Worm (Caenorhabditis elegans) whole organism, L4 larva: ENCODE results near the gene T07D3.4.

Experiments
- F37D6.2 ChIP-seq: sonication (generic microtip); optimal IDR thresholded peaks from 2 replicates; lab custom pipeline; 2016; ENCODE audit warnings: mild to moderate bottlenecking, missing genetic modification characterization, missing compliant biosample characterization
- aha-1 ChIP-seq: fragments of 150-350 bp; peaks from one replicate; lab custom pipeline; 2014; ENCODE audit warnings: missing biosample characterization, missing genetic modification characterization
- ama-1 ChIP-seq: fragments of 150-350 bp; optimal IDR thresholded peaks from 2 replicates; lab custom pipeline; 2014; ENCODE audit warnings: inconsistent platforms, mixed read lengths
- ctbp-1 ChIP-seq: fragments of 200-800 bp; sonication (Bioruptor generic); IDR thresholded peaks from 2 replicates; pipeline ENCODE4 v1.3.6; 2022; ENCODE audit warnings: missing genetic modification reagents, missing genetic modification characterization, missing compliant biosample characterization
- daf-16 ChIP-seq, 3 experiments: sonication (generic microtip); optimal IDR thresholded peaks; 2 replicates each; lab custom pipeline; 2016 to 2017; ENCODE audit warnings: missing genetic modification characterization in 3 of 3, missing genetic modification reagents in 3 of 3, mild to moderate bottlenecking in 2 of 3, missing compliant biosample characterization in 2 of 3, missing biosample characterization in 1 of 3, moderate library complexity in 1 of 3
- dmd-6 ChIP-seq: fragments of 200-800 bp; sonication (Bioruptor generic); IDR thresholded peaks from 2 replicates; pipeline ENCODE4 v1.3.6; 2022; ENCODE audit warnings: missing genetic modification reagents, missing genetic modification characterization, missing compliant biosample characterization
- dmd-8 ChIP-seq: fragments of 200-800 bp; sonication (Bioruptor generic); IDR thresholded peaks from 2 replicates; pipeline ENCODE4 v1.3.6; 2022; ENCODE audit warnings: missing genetic modification characterization, missing compliant biosample characterization
- dve-1 ChIP-seq: sonication (generic microtip); optimal IDR thresholded peaks from 2 replicates; lab custom pipeline; 2017; ENCODE audit warnings: antibody characterized with exemption, mild to moderate bottlenecking, missing genetic modification characterization, missing compliant biosample characterization; ENCODE audit not compliant: insufficient read depth
- fkh-10 ChIP-seq: fragments of 150-350 bp; optimal IDR thresholded peaks from 2 replicates; lab custom pipeline; 2014; ENCODE audit warnings: missing biosample characterization, missing genetic modification reagents, missing genetic modification characterization
- fos-1 ChIP-seq: fragments of 150-350 bp; optimal IDR thresholded peaks from 2 replicates; lab custom pipeline; 2014; ENCODE audit warnings: missing biosample characterization, missing genetic modification characterization
- hif-1 ChIP-seq, 2 experiments: sonication (generic microtip); optimal IDR thresholded peaks; 2 replicates each; lab custom pipeline; 2016 to 2017; ENCODE audit warnings: missing compliant biosample characterization in 2 of 2, missing genetic modification characterization in 2 of 2, missing genetic modification reagents in 2 of 2, missing genotype in 2 of 2, mild to moderate bottlenecking in 1 of 2
- hlh-11 ChIP-seq: fragments of 200-800 bp; sonication (Bioruptor generic); optimal IDR thresholded peaks from 2 replicates; lab custom pipeline; 2018; ENCODE audit warnings: mild to moderate bottlenecking, missing genetic modification characterization, missing compliant biosample characterization
- lim-7 ChIP-seq: fragments of 200-800 bp; sonication (Bioruptor generic); IDR thresholded peaks from 2 replicates; pipeline ENCODE4 v1.3.6; 2022; ENCODE audit warnings: missing genetic modification characterization, missing compliant biosample characterization
- lin-13 ChIP-seq: fragments of 150-350 bp; optimal IDR thresholded peaks from 2 replicates; lab custom pipeline; 2014; ENCODE audit warnings: missing biosample characterization, missing genetic modification reagents, missing genetic modification characterization
- lsy-2 ChIP-seq, 2 experiments: fragments of 150-350 bp in 1 of 2; sonication (generic microtip) in 1 of 2; optimal IDR thresholded peaks; 2 replicates each; lab custom pipeline; 2014 to 2017; ENCODE audit warnings: missing biosample characterization in 2 of 2, missing genetic modification characterization in 2 of 2
- madf-5 ChIP-seq, 2 experiments: fragments of 200-800 bp; sonication (Bioruptor generic); IDR thresholded peaks; 2 replicates each; pipeline ENCODE4 v1.3.6; 2022; ENCODE audit warnings: missing compliant biosample characterization in 2 of 2, missing genetic modification characterization in 2 of 2
- mdl-1 ChIP-seq, 2 experiments: fragments of 150-350 bp in 1 of 2; sonication (generic microtip) in 1 of 2; optimal IDR thresholded peaks; 2 replicates each; lab custom pipeline; 2014 to 2017; ENCODE audit warnings: missing biosample characterization in 2 of 2, missing genetic modification characterization in 2 of 2
- mxl-3 ChIP-seq: fragments of 200-800 bp; sonication (Bioruptor generic); optimal IDR thresholded peaks from 2 replicates; lab custom pipeline; 2018; ENCODE audit warnings: mild to moderate bottlenecking, missing genetic modification characterization, missing compliant biosample characterization
- nhr-25 ChIP-seq: sonication (generic microtip); optimal IDR thresholded peaks from 2 replicates; lab custom pipeline; 2017; ENCODE audit warnings: missing genetic modification characterization, mild to moderate bottlenecking, missing compliant biosample characterization, antibody characterized with exemption, moderate library complexity, borderline replicate concordance; ENCODE audit not compliant: insufficient read depth
- nhr-28 ChIP-seq: fragments of 150-350 bp; optimal IDR thresholded peaks from 2 replicates; lab custom pipeline; 2014; ENCODE audit warnings: missing biosample characterization, missing genetic modification characterization
- nhr-41 ChIP-seq: fragments of 200-800 bp; sonication (Bioruptor generic); IDR thresholded peaks from 2 replicates; pipeline ENCODE4 v1.3.6; 2022; ENCODE audit warnings: missing genetic modification reagents, missing genetic modification characterization, missing compliant biosample characterization
- nhr-77 ChIP-seq: fragments of 150-350 bp; optimal IDR thresholded peaks from 2 replicates; lab custom pipeline; 2014; ENCODE audit warnings: missing biosample characterization, missing genetic modification characterization
- pqm-1 ChIP-seq: sonication (generic microtip); optimal IDR thresholded peaks from 2 replicates; lab custom pipeline; 2017; ENCODE audit warnings: missing biosample characterization, missing genetic modification characterization
- saeg-2 ChIP-seq: fragments of 200-800 bp; sonication (Bioruptor generic); IDR thresholded peaks from 2 replicates; pipeline ENCODE4 v1.3.6; 2022; ENCODE audit warnings: missing genetic modification reagents, missing genetic modification characterization, missing compliant biosample characterization
- sdz-12 ChIP-seq: fragments of 200-800 bp; sonication (Bioruptor generic); optimal IDR thresholded peaks from 2 replicates; lab custom pipeline; 2018; ENCODE audit warnings: mild to moderate bottlenecking, missing genetic modification characterization, missing compliant biosample characterization
- set-16 ChIP-seq: fragments of 200-800 bp; sonication (Bioruptor generic); IDR thresholded peaks from 2 replicates; pipeline ENCODE4 v1.3.6; 2022; ENCODE audit warnings: missing genetic modification reagents, missing genetic modification characterization, missing compliant biosample characterization
- snpc-4 ChIP-seq: fragments of 150-350 bp; optimal IDR thresholded peaks from 2 replicates; lab custom pipeline; 2014; ENCODE audit warnings: missing biosample characterization, missing genetic modification characterization
- tag-97 ChIP-seq: fragments of 200-800 bp; sonication (Bioruptor generic); IDR thresholded peaks from 2 replicates; pipeline ENCODE4 v1.3.6; 2022; ENCODE audit warnings: missing genetic modification characterization, missing compliant biosample characterization
- tra-1 ChIP-seq: fragments of 200-800 bp; sonication (Bioruptor generic); IDR thresholded peaks from 2 replicates; pipeline ENCODE4 v1.3.6; 2022; ENCODE audit warnings: missing genetic modification reagents, missing genetic modification characterization, missing compliant biosample characterization
- unc-130 ChIP-seq: sonication (generic microtip); optimal IDR thresholded peaks from 2 replicates; lab custom pipeline; 2016; ENCODE audit warnings: missing genetic modification reagents, missing genetic modification characterization, missing compliant biosample characterization
- unc-62 ChIP-seq, 3 experiments: fragments of 150-350 bp in 1 of 3; sonication (generic microtip); optimal IDR thresholded peaks in 2 of 3; peaks in 1 of 3; 1 replicate in 1 of 3; 2 replicates in 2 of 3; lab custom pipeline; 2014 to 2017; ENCODE audit warnings: missing biosample characterization in 3 of 3, missing genetic modification characterization in 3 of 3, missing genetic modification reagents in 3 of 3, missing genotype in 1 of 3
- zfp-2 ChIP-seq: sonication (generic microtip); optimal IDR thresholded peaks from 2 replicates; lab custom pipeline; 2016; ENCODE audit warnings: mild to moderate bottlenecking, missing genetic modification characterization, missing compliant biosample characterization
- zfp-3 ChIP-seq: fragments of 200-800 bp; sonication (Bioruptor generic); conservative IDR thresholded peaks from 2 replicates; pipeline ENCODE4 v1.3.6; 2022; ENCODE audit warnings: missing genetic modification reagents, missing genetic modification characterization, missing compliant biosample characterization

The T07D3.4 gene

DNA sequence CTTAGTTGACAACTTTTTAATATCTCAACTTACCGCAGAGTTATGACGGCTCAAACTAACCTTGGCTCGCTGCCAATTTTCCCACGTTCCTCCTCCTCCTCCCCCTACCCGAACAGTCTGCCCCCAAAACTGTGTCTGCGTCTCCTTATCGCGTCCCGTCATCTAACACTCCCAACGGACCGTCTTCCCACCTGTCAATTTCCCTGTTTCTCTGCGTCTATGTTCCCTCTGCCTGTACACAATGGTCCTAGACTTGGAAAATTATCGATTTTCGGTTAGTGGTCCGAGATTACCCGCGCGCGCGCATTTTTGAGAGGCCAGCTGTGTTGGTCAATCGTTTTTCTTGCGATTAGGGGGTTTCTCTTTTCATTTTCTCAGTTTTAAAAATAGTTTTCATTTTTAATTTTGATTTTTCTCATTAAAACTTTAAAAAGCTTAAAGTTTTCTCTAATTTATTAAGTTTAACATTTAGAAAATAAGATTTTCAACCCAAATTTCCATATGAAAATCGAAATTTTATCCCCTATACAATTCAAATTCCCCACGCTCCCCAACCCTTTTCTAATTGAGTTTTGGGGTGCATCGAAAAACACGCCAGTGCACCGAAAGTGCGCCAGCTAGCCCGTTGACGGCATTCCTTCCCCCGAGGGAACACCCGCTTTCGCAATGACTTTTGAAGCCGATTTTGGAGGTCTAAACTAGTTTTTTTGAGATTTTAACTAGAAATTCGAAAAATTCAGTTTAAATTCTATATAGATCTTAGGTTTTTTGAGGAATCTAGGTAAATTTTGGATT is 14.9 kb upstream of the T07D3.4 start, which contains the start of gene alg-2 (continued):
- TF ChIP-seq lsy-2 (tag; optimal IDR thresholded peaks at IDR 0.05; lab: Kevin White, UChicago), result peak in 1 of 2 experiments; percentile 69
- TF ChIP-seq hif-1 (tag; optimal IDR thresholded peaks at IDR 0.05; lab: Kevin White, UChicago), result peak in 1 of 2 experiments; percentile 19
- peak; percentile 6 for TF ChIP-seq aha-1 (tag; lab: Kevin White, UChicago)
- TF ChIP-seq fkh-10 (GFP tag; lab: Kevin White, UChicago), result no peak
- TF ChIP-seq, all 104 proteins: peak for 24

DNA sequence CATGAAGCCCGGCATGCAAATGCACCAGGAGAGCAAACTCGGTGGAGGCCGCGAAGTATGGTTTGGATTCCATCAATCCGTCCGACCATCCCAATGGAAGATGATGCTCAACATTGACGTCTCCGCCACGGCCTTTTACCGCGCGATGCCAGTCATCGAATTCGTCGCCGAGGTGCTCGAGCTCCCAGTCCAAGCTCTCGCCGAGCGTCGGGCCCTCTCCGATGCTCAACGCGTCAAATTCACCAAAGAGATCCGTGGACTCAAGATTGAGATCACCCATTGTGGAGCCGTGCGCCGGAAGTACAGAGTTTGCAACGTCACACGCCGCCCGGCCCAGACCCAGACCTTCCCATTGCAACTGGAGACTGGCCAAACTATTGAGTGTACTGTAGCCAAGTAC is 12.4 kb upstream of the T07D3.4 start:
- TF ChIP-seq tag-97 (GFP tag; lab: Robert Waterston, UW) (no peak), saeg-2 (0 out of 2 replicates have a peak, but pooled peaks have one; percentile 6), fos-1 (tag; lab: Kevin White, UChicago) (no peak), zfp-3 (GFP tag; lab: Robert Waterston, UW) (no peak), set-16 (GFP tag; lab: Robert Waterston, UW) (peak; percentile 80)
- TF ChIP-seq, all 104 proteins: peak for 2

DNA sequence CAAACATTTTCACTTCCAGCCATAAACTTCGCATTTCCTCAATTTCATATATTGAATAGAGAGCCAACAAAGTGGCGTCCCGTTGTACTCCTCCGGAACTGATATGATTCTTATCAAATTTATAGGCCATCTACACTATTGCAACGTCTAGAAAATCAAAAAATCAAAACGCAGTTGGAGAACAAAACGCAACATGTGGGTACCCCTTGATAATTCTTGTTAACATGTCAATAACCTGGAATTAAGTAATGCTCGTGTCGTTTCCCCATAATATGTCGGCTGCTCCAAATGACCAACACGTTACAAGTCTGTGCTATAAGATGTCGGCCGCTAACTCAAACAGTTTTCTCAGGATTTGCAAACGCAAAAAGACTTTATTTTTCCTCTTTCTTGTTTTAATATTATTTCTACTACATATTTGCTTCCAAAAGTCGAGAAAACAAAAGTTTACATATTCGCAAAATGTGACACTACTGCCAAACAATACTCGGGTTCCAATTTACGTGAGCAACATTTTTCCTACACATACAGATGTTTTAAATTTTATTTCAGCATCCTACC is 7.4 kb upstream of the T07D3.4 start:
- no peak for TF ChIP-seq F37D6.2 (tag; lab: Kevin White, UChicago)
- TF ChIP-seq nhr-77 (tag; lab: Kevin White, UChicago), result peak; percentile 11
- no peak for TF ChIP-seq madf-5 (GFP tag; IDR thresholded peaks at IDR 0.05; lab: Robert Waterston, UW)
- no peak for TF ChIP-seq nhr-41 (GFP tag; lab: Robert Waterston, UW)
- TF ChIP-seq unc-130 (GFP tag; lab: Kevin White, UChicago), result no peak
- TF ChIP-seq ama-1 (lab: Kevin White, UChicago), result no peak
- peak in 1 of 2 experiments; percentile 99 for TF ChIP-seq unc-62 (GFP tag; optimal IDR thresholded peaks at IDR 0.05 in 1 of 2; lab: Kevin White, UChicago)
- TF ChIP-seq unc-62 (tag; optimal IDR thresholded peaks at IDR 0.05; lab: Kevin White, UChicago), result no peak
- no peak for TF ChIP-seq mxl-3 (GFP tag; lab: Kevin White, UChicago)
- TF ChIP-seq dve-1, result peak; percentile 9
- TF ChIP-seq tra-1 (GFP tag; lab: Robert Waterston, UW), result no peak
- no peak for TF ChIP-seq lim-7 (GFP tag; lab: Robert Waterston, UW)
- no peak for TF ChIP-seq daf-16 (GFP tag; optimal IDR thresholded peaks at IDR 0.05; lab: Kevin White, UChicago)
- TF ChIP-seq daf-16 (tag; optimal IDR thresholded peaks at IDR 0.05; lab: Kevin White, UChicago), result peak; percentile 42
- TF ChIP-seq pqm-1 (tag; lab: Kevin White, UChicago), result peak; percentile 87
- TF ChIP-seq lin-13 (GFP tag; lab: Kevin White, UChicago), result peak; percentile 20
- TF ChIP-seq ctbp-1 (GFP tag; lab: Robert Waterston, UW), result no peak
- TF ChIP-seq dmd-8, result no peak
- no peak for TF ChIP-seq snpc-4 (tag; lab: Kevin White, UChicago)
- TF ChIP-seq nhr-28 (tag; lab: Kevin White, UChicago), result peak; percentile 54
- TF ChIP-seq hlh-11 (tag; lab: Kevin White, UChicago), result peak; percentile 47
- no peak for TF ChIP-seq nhr-25 (tag; lab: Kevin White, UChicago)
- no peak for TF ChIP-seq zfp-2
- no peak for TF ChIP-seq sdz-12 (GFP tag; lab: Kevin White, UChicago)
- TF ChIP-seq mdl-1 (tag; optimal IDR thresholded peaks at IDR 0.05; lab: Kevin White, UChicago), result no peak
- peak; percentile 71 for TF ChIP-seq dmd-6 (GFP tag; lab: Robert Waterston, UW)
